Worm (Caenorhabditis elegans) whole organism, L4 larva: ENCODE measurements around the gene K05F1.9.
A peak's percentile ranks its signal among the peaks of the same experiment; 100 is the strongest.
"Not testable (repeated sequence)": the region's sequence is repeated elsewhere in the genome, so short reads cannot be mapped to it uniquely, and the experiment has no call there.

Source experiments
- F10B5.3 ChIP-seq: sonication (generic microtip); optimal IDR thresholded peaks from 2 replicates; lab custom pipeline; 2016; ENCODE audit warnings: mild to moderate bottlenecking, missing genetic modification characterization, missing compliant biosample characterization
- Y5F2A.4 ChIP-seq: fragments of 200-800 bp; sonication (Bioruptor generic); optimal IDR thresholded peaks from 2 replicates; lab custom pipeline; 2018; ENCODE audit warnings: mild to moderate bottlenecking, missing genetic modification characterization, missing compliant biosample characterization
- arid-1 ChIP-seq: fragments of 200-800 bp; sonication (Bioruptor generic); conservative IDR thresholded peaks from 2 replicates; pipeline ENCODE4 v1.3.6; 2022; ENCODE audit warnings: missing genetic modification reagents, missing genetic modification characterization, missing compliant biosample characterization
- ceh-32 ChIP-seq: sonication (generic microtip); optimal IDR thresholded peaks from 2 replicates; lab custom pipeline; 2016; ENCODE audit warnings: mild to moderate bottlenecking, missing genetic modification characterization, missing compliant biosample characterization; ENCODE audit not compliant: poor library complexity
- ces-1 ChIP-seq: fragments of 150-350 bp; sonication (generic microtip); optimal IDR thresholded peaks from 4 replicates; lab custom pipeline; 2014; ENCODE audit warnings: missing biosample characterization, missing genetic modification reagents, missing genetic modification characterization
- cey-2 ChIP-seq: sonication (generic microtip); optimal IDR thresholded peaks from 3 replicates; lab custom pipeline; 2017; ENCODE audit warnings: missing genetic modification characterization, mild to moderate bottlenecking, missing compliant biosample characterization, antibody characterized with exemption, borderline replicate concordance; ENCODE audit not compliant: insufficient read depth
- daf-16 ChIP-seq, 3 experiments: sonication (generic microtip); optimal IDR thresholded peaks; 2 replicates each; lab custom pipeline; 2016 to 2017; ENCODE audit warnings: missing genetic modification characterization in 3 of 3, missing genetic modification reagents in 3 of 3, mild to moderate bottlenecking in 2 of 3, missing compliant biosample characterization in 2 of 3, missing biosample characterization in 1 of 3, moderate library complexity in 1 of 3
- dmd-6 ChIP-seq: fragments of 200-800 bp; sonication (Bioruptor generic); IDR thresholded peaks from 2 replicates; pipeline ENCODE4 v1.3.6; 2022; ENCODE audit warnings: missing genetic modification reagents, missing genetic modification characterization, missing compliant biosample characterization
- dve-1 ChIP-seq: sonication (generic microtip); optimal IDR thresholded peaks from 2 replicates; lab custom pipeline; 2017; ENCODE audit warnings: antibody characterized with exemption, mild to moderate bottlenecking, missing genetic modification characterization, missing compliant biosample characterization; ENCODE audit not compliant: insufficient read depth
- fkh-10 ChIP-seq: fragments of 150-350 bp; optimal IDR thresholded peaks from 2 replicates; lab custom pipeline; 2014; ENCODE audit warnings: missing biosample characterization, missing genetic modification reagents, missing genetic modification characterization
- gei-8 ChIP-seq: fragments of 200-800 bp; sonication (Bioruptor generic); optimal IDR thresholded peaks from 2 replicates; lab custom pipeline; 2018; ENCODE audit warnings: mild to moderate bottlenecking, missing genetic modification characterization, missing compliant biosample characterization
- hlh-11 ChIP-seq: fragments of 200-800 bp; sonication (Bioruptor generic); optimal IDR thresholded peaks from 2 replicates; lab custom pipeline; 2018; ENCODE audit warnings: mild to moderate bottlenecking, missing genetic modification characterization, missing compliant biosample characterization
- jun-1 ChIP-seq: fragments of 150-350 bp; optimal IDR thresholded peaks from 2 replicates; lab custom pipeline; 2014; ENCODE audit warnings: missing biosample characterization, missing genetic modification reagents, missing genetic modification characterization
- lin-1 ChIP-seq: fragments of 200-800 bp; sonication (Bioruptor generic); IDR thresholded peaks from 2 replicates; pipeline ENCODE4 v1.3.6; 2022; ENCODE audit warnings: missing genetic modification reagents, missing genetic modification characterization, missing compliant biosample characterization
- lin-38 ChIP-seq: fragments of 200-800 bp; sonication (Bioruptor generic); IDR thresholded peaks from 2 replicates; pipeline ENCODE4 v1.3.6; 2022; ENCODE audit warnings: missing genetic modification reagents, missing genetic modification characterization, missing compliant biosample characterization
- lin-39 ChIP-seq: fragments of 150-350 bp; optimal IDR thresholded peaks from 2 replicates; lab custom pipeline; 2014; ENCODE audit warnings: missing biosample characterization, missing genetic modification reagents, missing genetic modification characterization
- madf-5 ChIP-seq, 2 experiments: fragments of 200-800 bp; sonication (Bioruptor generic); IDR thresholded peaks; 2 replicates each; pipeline ENCODE4 v1.3.6; 2022; ENCODE audit warnings: missing compliant biosample characterization in 2 of 2, missing genetic modification characterization in 2 of 2
- nhr-25 ChIP-seq: sonication (generic microtip); optimal IDR thresholded peaks from 2 replicates; lab custom pipeline; 2017; ENCODE audit warnings: missing genetic modification characterization, mild to moderate bottlenecking, missing compliant biosample characterization, antibody characterized with exemption, moderate library complexity, borderline replicate concordance; ENCODE audit not compliant: insufficient read depth
- nhr-28 ChIP-seq: fragments of 150-350 bp; optimal IDR thresholded peaks from 2 replicates; lab custom pipeline; 2014; ENCODE audit warnings: missing biosample characterization, missing genetic modification characterization
- nhr-41 ChIP-seq: fragments of 200-800 bp; sonication (Bioruptor generic); IDR thresholded peaks from 2 replicates; pipeline ENCODE4 v1.3.6; 2022; ENCODE audit warnings: missing genetic modification reagents, missing genetic modification characterization, missing compliant biosample characterization
- nhr-42 ChIP-seq: fragments of 200-800 bp; sonication (Bioruptor generic); IDR thresholded peaks from 2 replicates; pipeline ENCODE4 v1.3.6; 2022; ENCODE audit warnings: missing genetic modification characterization, missing compliant biosample characterization
- nhr-6 ChIP-seq: fragments of 150-350 bp; optimal IDR thresholded peaks from 2 replicates; lab custom pipeline; 2014; ENCODE audit warnings: missing biosample characterization, missing genetic modification characterization
- nhr-77 ChIP-seq: fragments of 150-350 bp; optimal IDR thresholded peaks from 2 replicates; lab custom pipeline; 2014; ENCODE audit warnings: missing biosample characterization, missing genetic modification characterization
- pha-4 ChIP-seq, 2 experiments: fragments of 150-350 bp in 1 of 2; fragments of 200-800 bp in 1 of 2; sonication (Bioruptor generic) in 1 of 2; IDR thresholded peaks in 1 of 2; optimal IDR thresholded peaks in 1 of 2; 2 replicates each; pipeline versions ENCODE4 v1.3.6 to Lab custom; 2014 to 2022; ENCODE audit warnings: missing genetic modification characterization in 2 of 2, missing genetic modification reagents in 2 of 2, missing biosample characterization in 1 of 2, missing compliant biosample characterization in 1 of 2
- pqm-1 ChIP-seq: sonication (generic microtip); optimal IDR thresholded peaks from 2 replicates; lab custom pipeline; 2017; ENCODE audit warnings: missing biosample characterization, missing genetic modification characterization
- saeg-2 ChIP-seq: fragments of 200-800 bp; sonication (Bioruptor generic); IDR thresholded peaks from 2 replicates; pipeline ENCODE4 v1.3.6; 2022; ENCODE audit warnings: missing genetic modification reagents, missing genetic modification characterization, missing compliant biosample characterization
- snpc-4 ChIP-seq: fragments of 150-350 bp; optimal IDR thresholded peaks from 2 replicates; lab custom pipeline; 2014; ENCODE audit warnings: missing biosample characterization, missing genetic modification characterization
- spr-1 ChIP-seq: sonication (generic microtip); optimal IDR thresholded peaks from 2 replicates; lab custom pipeline; 2016; ENCODE audit warnings: mild to moderate bottlenecking, missing genetic modification characterization, missing compliant biosample characterization
- tra-1 ChIP-seq: fragments of 200-800 bp; sonication (Bioruptor generic); IDR thresholded peaks from 2 replicates; pipeline ENCODE4 v1.3.6; 2022; ENCODE audit warnings: missing genetic modification reagents, missing genetic modification characterization, missing compliant biosample characterization
- unc-39 ChIP-seq: sonication (generic microtip); optimal IDR thresholded peaks from 2 replicates; lab custom pipeline; 2017; ENCODE audit warnings: missing biosample characterization, missing genetic modification characterization

K05F1.9 gene

ce11 chrII:5818298-5818697 is 17.3 kb upstream of the K05F1.9 start, which contains the start of gene ZK1248.4:
Gene ZK1248.4, plus strand, starts transcription at chrII:5818598.
- TF ChIP-seq nhr-25 (tag; lab: Kevin White, UChicago) (no peak), ceh-32 (tag; lab: Kevin White, UChicago) (no peak), lin-38 (no peak), jun-1 (tag; lab: Kevin White, UChicago) (no peak), ces-1 (GFP tag; lab: Kevin White, UChicago) (no peak), arid-1 (GFP tag; lab: Robert Waterston, UW) (no peak), nhr-42 (GFP tag; lab: Robert Waterston, UW) (no peak), spr-1 (no peak), snpc-4 (no peak), Y5F2A.4 (GFP tag; lab: Kevin White, UChicago) (no peak), nhr-6 (tag; lab: Kevin White, UChicago) (no peak), saeg-2 (GFP tag; lab: Robert Waterston, UW) (no peak), nhr-28 (tag; lab: Kevin White, UChicago) (no peak)

ce11 chrII:5816346-5816745 is 15.4 kb upstream of the K05F1.9 start, which contains the start of gene ZK1248.20:
Gene ZK1248.20, plus strand, starts transcription at chrII:5816646.
- no peak for TF ChIP-seq pha-4 (GFP tag; IDR thresholded peaks at IDR 0.05; lab: Robert Waterston, UW)
- no peak for TF ChIP-seq pha-4 (tag; optimal IDR thresholded peaks at IDR 0.05; lab: Kevin White, UChicago)
- TF ChIP-seq fkh-10 (GFP tag; lab: Kevin White, UChicago), result no peak
- TF ChIP-seq unc-39, result no peak
- TF ChIP-seq lin-39 (tag; lab: Kevin White, UChicago), result no peak
- TF ChIP-seq, all 104 proteins: peak for 0

- not testable (repeated sequence) for TF ChIP-seq arid-1 (GFP tag; lab: Robert Waterston, UW); madf-5 (GFP tag; IDR thresholded peaks at IDR 0.05; lab: Robert Waterston, UW); daf-16 (GFP tag; optimal IDR thresholded peaks at IDR 0.05; lab: Kevin White, UChicago); daf-16 (tag; optimal IDR thresholded peaks at IDR 0.05; lab: Kevin White, UChicago)
- TF ChIP-seq, all 104 proteins: peak for 0; not testable (repeated sequence) for 104
Observed at ce11 chrII:5815382-5815781, 14.4 kb upstream of the K05F1.9 start, which contains the start of gene wago-5. Gene wago-5, minus strand, starts transcription at chrII:5815482.

- TF ChIP-seq Y5F2A.4 (GFP tag; lab: Kevin White, UChicago) (no peak), cey-2 (tag; lab: Kevin White, UChicago) (no peak), unc-39 (no peak)
- TF ChIP-seq, all 104 proteins: peak for 0
Observed at ce11 chrII:5810230-5810629, 9.3 kb upstream of the K05F1.9 start, which contains the start of the genes msp-64 and ZK1248.5. Gene msp-64, minus strand, starts transcription at chrII:5810330. Gene ZK1248.5, plus strand, starts transcription at chrII:5810514.

ce11 chrII:5806563-5806962 is 5.6 kb upstream of the K05F1.9 start:
- TF ChIP-seq daf-16 (GFP tag; optimal IDR thresholded peaks at IDR 0.05; lab: Kevin White, UChicago), result no peak
- peak; percentile 38 for TF ChIP-seq daf-16 (tag; optimal IDR thresholded peaks at IDR 0.05; lab: Kevin White, UChicago)
- no peak for TF ChIP-seq tra-1 (GFP tag; lab: Robert Waterston, UW)
- peak; percentile 90 for TF ChIP-seq nhr-28 (tag; lab: Kevin White, UChicago)
- TF ChIP-seq dve-1, result peak; percentile 28
- 0 out of 2 replicates have a peak, but pooled peaks have one; percentile 26 for TF ChIP-seq lin-1
- TF ChIP-seq dmd-6 (GFP tag; lab: Robert Waterston, UW), result peak; percentile 89
- no peak for TF ChIP-seq F10B5.3
- peak; percentile 60; the same call in 1 of the 2 replicates for TF ChIP-seq nhr-41 (GFP tag; lab: Robert Waterston, UW)
- TF ChIP-seq gei-8, result no peak
- peak; percentile 52 for TF ChIP-seq nhr-77 (tag; lab: Kevin White, UChicago)
- peak; percentile 64 for TF ChIP-seq hlh-11 (tag; lab: Kevin White, UChicago)
- no peak for TF ChIP-seq Y5F2A.4 (GFP tag; lab: Kevin White, UChicago)
- peak; percentile 92 for TF ChIP-seq pqm-1 (tag; lab: Kevin White, UChicago)
